Worm (Caenorhabditis elegans): ENCODE results near the gene F55A11.7.

ce11 chrV:11803518-11803994, 16.3 kb upstream of the F55A11.7 start:
- TF ChIP-seq flt-1 (GFP tag; IDR thresholded peaks at IDR 0.05) (no peak), cog-1 (tag; optimal IDR thresholded peaks at IDR 0.05) (no peak), T22C8.4 (GFP tag; IDR thresholded peaks at IDR 0.05) (no peak)
